Fruit fly (Drosophila melanogaster): ENCODE data around the gene CG46448.

Gene CG46448

DNA sequence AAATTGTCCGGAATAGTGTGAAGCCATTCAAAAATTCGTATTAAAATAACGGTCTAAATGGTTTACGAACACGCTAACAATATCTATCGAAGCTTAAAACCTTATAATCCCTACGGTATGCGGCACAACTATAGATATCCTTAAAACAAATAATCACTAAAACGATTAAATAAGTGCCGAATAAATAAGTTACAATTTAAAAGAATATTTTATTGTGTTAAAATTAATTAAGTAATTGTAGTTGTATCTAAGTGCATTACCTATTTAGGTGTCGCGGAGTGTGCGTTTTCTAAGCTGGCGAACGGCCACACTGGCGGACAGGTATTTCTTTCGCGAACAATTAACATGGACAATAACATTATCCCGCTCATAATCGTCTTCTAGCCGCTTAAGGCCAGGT is 10.7 kb upstream of the CG46448 start, which contains the start of gene Eogt (continued):
- TF ChIP-seq Sox15 (GFP tag; optimal IDR thresholded peaks at IDR 0.05) (peak; percentile 96), Ets21C (GFP tag; optimal IDR thresholded peaks at IDR 0.05) (peak; percentile 86), CG11762 (GFP tag; optimal IDR thresholded peaks at IDR 0.05; ENCODE audit: insufficient read depth) (peak; percentile 65), cyc (GFP tag; optimal IDR thresholded peaks at IDR 0.05) (peak; percentile 91), vri (GFP tag; optimal IDR thresholded peaks at IDR 0.05) (no peak), topi (GFP tag; optimal IDR thresholded peaks at IDR 0.05) (peak; percentile 90), Smox (GFP tag; optimal IDR thresholded peaks at IDR 0.05) (peak; percentile 92), CG8319 (GFP tag; optimal IDR thresholded peaks at IDR 0.05) (peak; percentile 79), dac (GFP tag; optimal IDR thresholded peaks at IDR 0.05) (peak; percentile 84), svp (GFP tag) (peak; percentile 97), CG9139 (GFP tag; optimal IDR thresholded peaks at IDR 0.05) (peak; percentile 80), CG6792 (GFP tag; optimal IDR thresholded peaks at IDR 0.05) (peak; percentile 93), fd85E (GFP tag; optimal IDR thresholded peaks at IDR 0.05) (peak; percentile 43), lz (GFP tag; optimal IDR thresholded peaks at IDR 0.05) (peak; percentile 95), spab (GFP tag; optimal IDR thresholded peaks at IDR 0.05) (peak; percentile 89), acj6 (GFP tag; optimal IDR thresholded peaks at IDR 0.05) (peak; percentile 95), esn (GFP tag; optimal IDR thresholded peaks at IDR 0.05) (peak; percentile 93), Ets96B (tag; optimal IDR thresholded peaks at IDR 0.05) (peak; percentile 97), achi (GFP tag; optimal IDR thresholded peaks at IDR 0.05) (peak; percentile 90), net (GFP tag; optimal IDR thresholded peaks at IDR 0.05) (peak; percentile 89), Eip93F (GFP tag; optimal IDR thresholded peaks at IDR 0.05) (peak; percentile 83), CG1621 (tag; optimal IDR thresholded peaks at IDR 0.05) (peak; percentile 97), CG32006 (GFP tag; optimal IDR thresholded peaks at IDR 0.05) (peak; percentile 95), fkh (GFP tag; optimal IDR thresholded peaks at IDR 0.05) (peak; percentile 46), CG8119 (GFP tag; IDR thresholded peaks at IDR 0.05) (peak; percentile 96), CG6276 (GFP tag; optimal IDR thresholded peaks at IDR 0.05) (peak; percentile 89), CG8632 (GFP tag; optimal IDR thresholded peaks at IDR 0.05) (peak; percentile 93), CG11902 (GFP tag; optimal IDR thresholded peaks at IDR 0.05) (peak; percentile 93), CG31627 (GFP tag; optimal IDR thresholded peaks at IDR 0.05) (peak; percentile 93), CG11294 (GFP tag; IDR thresholded peaks at IDR 0.05) (peak; percentile 96), salr (GFP tag; optimal IDR thresholded peaks at IDR 0.05) (peak; percentile 84 to 96), CG4318 (GFP tag; optimal IDR thresholded peaks at IDR 0.05) (peak; percentile 89), Blimp-1 (GFP tag; optimal IDR thresholded peaks at IDR 0.05) (peak; percentile 84)

DNA sequence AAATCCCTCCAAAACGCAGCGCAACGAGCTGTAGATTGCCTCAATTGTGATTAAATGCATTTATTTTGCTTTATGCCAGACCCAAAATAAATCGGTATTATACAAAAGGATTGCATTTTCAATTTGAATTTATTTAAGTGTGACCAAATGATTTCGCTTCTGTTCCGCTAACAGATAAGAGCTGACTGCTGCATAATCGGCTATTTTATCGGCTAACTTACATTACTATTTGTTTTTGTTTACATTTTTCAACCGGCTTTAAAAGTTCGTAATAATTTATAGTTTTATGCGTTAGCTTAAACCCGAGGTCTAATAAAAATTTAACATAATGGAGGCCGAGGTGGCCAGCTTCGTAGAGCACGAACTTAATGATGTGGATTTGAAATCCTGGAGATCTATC is 8.5 kb upstream of the CG46448 start, which contains the start of gene PIG-Wa:
PIG-Wa (plus strand) TSS at position 232 of the 400 bp plus-strand sequence.
- TF ChIP-seq fkh (GFP tag; optimal IDR thresholded peaks at IDR 0.05) (peak; percentile 90), Ets21C (GFP tag; optimal IDR thresholded peaks at IDR 0.05) (no peak), CG8319 (GFP tag; optimal IDR thresholded peaks at IDR 0.05) (no peak), cyc (GFP tag; optimal IDR thresholded peaks at IDR 0.05) (no peak), Sox14 (GFP tag; optimal IDR thresholded peaks at IDR 0.05) (peak; percentile 27), salr (GFP tag; optimal IDR thresholded peaks at IDR 0.05) (no peak), CG7368 (GFP tag; optimal IDR thresholded peaks at IDR 0.05) (no peak)

DNA sequence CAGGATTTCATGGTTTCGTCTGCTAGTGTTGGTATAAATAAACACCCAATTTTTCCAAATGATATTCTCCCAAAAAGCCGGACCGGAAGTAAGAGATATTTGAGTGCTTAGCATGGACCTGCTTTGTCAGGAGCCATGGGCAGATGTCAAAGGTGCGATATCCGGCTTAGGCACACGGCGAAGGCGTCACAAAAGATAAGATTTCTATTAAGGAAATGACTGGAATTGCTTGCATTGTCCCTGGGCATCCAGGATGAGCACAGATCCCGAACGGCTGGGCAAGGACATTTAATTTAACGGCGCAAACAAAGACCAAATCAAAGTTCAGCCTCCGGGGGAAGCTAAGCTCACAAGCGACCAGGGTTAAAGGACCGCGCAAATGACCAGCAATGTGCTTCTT is 5.8 kb upstream of the CG46448 start, which contains the start of gene CG3557:
CG3557 (minus strand) TSS at position 101 of the 400 bp plus-strand sequence.
- TF ChIP-seq CG10631 (GFP tag; optimal IDR thresholded peaks at IDR 0.05) (no peak), CG6854 (GFP tag; optimal IDR thresholded peaks at IDR 0.05) (no peak), CG6792 (GFP tag; optimal IDR thresholded peaks at IDR 0.05) (no peak), dac (GFP tag; optimal IDR thresholded peaks at IDR 0.05) (no peak), CG3032 (tag; optimal IDR thresholded peaks at IDR 0.05) (no peak), CG8632 (GFP tag; optimal IDR thresholded peaks at IDR 0.05) (no peak), CG15336 (GFP tag; IDR thresholded peaks at IDR 0.05) (no peak), CG3919 (GFP tag; optimal IDR thresholded peaks at IDR 0.05) (no peak), Eip75B (GFP tag; optimal IDR thresholded peaks at IDR 0.05) (no peak), net (GFP tag; optimal IDR thresholded peaks at IDR 0.05) (no peak)
